Worm (Caenorhabditis elegans): Measurements from ENCODE around the gene glb-19.

DNA sequence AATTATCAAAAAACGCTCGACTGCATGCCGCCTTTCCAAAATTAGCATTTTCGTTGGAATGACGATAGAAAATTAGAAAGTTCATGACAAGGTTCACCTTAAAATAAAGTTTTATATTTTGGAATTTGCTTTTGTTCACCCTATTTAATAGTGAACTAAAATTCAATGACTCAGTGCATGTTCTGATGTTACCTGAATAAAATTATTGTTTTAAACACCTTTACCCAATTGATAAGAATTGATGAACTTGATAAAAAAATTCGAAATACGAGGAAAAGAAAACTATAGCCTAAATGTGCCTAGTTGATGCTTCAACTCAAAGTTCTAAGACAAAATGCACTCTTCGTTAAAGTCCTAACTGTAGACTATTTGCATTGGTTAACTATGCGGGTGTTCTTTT, 7.1 kb upstream of the glb-19 start:
- no peak for TF ChIP-seq F49E8.2 (tag; optimal IDR thresholded peaks at IDR 0.05; ENCODE audit: borderline replicate concordance)
- no peak for TF ChIP-seq zfp-2 (tag; optimal IDR thresholded peaks at IDR 0.05)
- no peak for TF ChIP-seq sdz-12 (GFP tag; optimal IDR thresholded peaks at IDR 0.05)
- TF ChIP-seq egl-27 (tag; optimal IDR thresholded peaks at IDR 0.05), result no peak
- no peak for TF ChIP-seq lin-13 (GFP tag; optimal IDR thresholded peaks at IDR 0.05)
- no peak for TF ChIP-seq ama-1 (optimal IDR thresholded peaks at IDR 0.05)
- no peak for TF ChIP-seq Y75B8A.6 (GFP tag; IDR thresholded peaks at IDR 0.05)
- TF ChIP-seq nhr-6 (tag; optimal IDR thresholded peaks at IDR 0.05), result no peak
- TF ChIP-seq skn-1 (tag; optimal IDR thresholded peaks at IDR 0.05), result no peak
